Worm (Caenorhabditis elegans) whole organism, L4 larva: ENCODE measurements around the gene shc-3.

Experiments used
- F44E2.7 ChIP-seq: fragments of 200-800 bp; sonication (Bioruptor generic); IDR thresholded peaks from 2 replicates; pipeline ENCODE4 v2.1.2; 2022; ENCODE audit warnings: missing genetic modification characterization, missing compliant biosample characterization
- T20F7.1 ChIP-seq: fragments of 200-800 bp; sonication (Bioruptor generic); optimal IDR thresholded peaks from 2 replicates; lab custom pipeline; 2018; ENCODE audit warnings: mild to moderate bottlenecking, missing genetic modification characterization, missing compliant biosample characterization
- Y105C5A.15 ChIP-seq: fragments of 200-800 bp; sonication (Bioruptor generic); IDR thresholded peaks from 2 replicates; pipeline ENCODE4 v1.3.6; 2022; ENCODE audit warnings: missing genetic modification characterization, missing compliant biosample characterization
- Y48G9A.11 ChIP-seq: fragments of 200-800 bp; sonication (Bioruptor generic); IDR thresholded peaks from 2 replicates; pipeline ENCODE4 v1.3.6; 2022; ENCODE audit warnings: missing genetic modification reagents, missing genetic modification characterization, missing compliant biosample characterization
- Y75B8A.6 ChIP-seq: fragments of 200-800 bp; sonication (Bioruptor generic); IDR thresholded peaks from 2 replicates; pipeline ENCODE4 v1.3.6; 2022; ENCODE audit warnings: missing genetic modification reagents, missing genetic modification characterization, missing compliant biosample characterization
- aly-2 ChIP-seq: sonication (generic microtip); optimal IDR thresholded peaks from 2 replicates; lab custom pipeline; 2018; ENCODE audit warnings: missing biosample characterization, missing genetic modification characterization
- attf-4 ChIP-seq: sonication (generic microtip); optimal IDR thresholded peaks from 3 replicates; lab custom pipeline; 2017; ENCODE audit warnings: missing biosample characterization, missing genetic modification characterization
- ceh-28 ChIP-seq: fragments of 150-350 bp; optimal IDR thresholded peaks from 2 replicates; lab custom pipeline; 2014; ENCODE audit warnings: missing biosample characterization, missing genetic modification reagents, missing genetic modification characterization
- ceh-32 ChIP-seq: sonication (generic microtip); optimal IDR thresholded peaks from 2 replicates; lab custom pipeline; 2016; ENCODE audit warnings: mild to moderate bottlenecking, missing genetic modification characterization, missing compliant biosample characterization; ENCODE audit not compliant: poor library complexity
- ceh-44 ChIP-seq: fragments of 200-800 bp; sonication (Bioruptor generic); IDR thresholded peaks from 2 replicates; pipeline ENCODE4 v1.3.6; 2022; ENCODE audit warnings: missing genetic modification reagents, missing genetic modification characterization, missing compliant biosample characterization
- ceh-62 ChIP-seq: sonication (generic microtip); optimal IDR thresholded peaks from 2 replicates; lab custom pipeline; 2017; ENCODE audit warnings: missing biosample characterization, missing genetic modification characterization
- ceh-82 ChIP-seq: sonication (generic microtip); optimal IDR thresholded peaks from 2 replicates; lab custom pipeline; 2017; ENCODE audit warnings: missing biosample characterization, missing genetic modification characterization
- cey-2 ChIP-seq: sonication (generic microtip); optimal IDR thresholded peaks from 3 replicates; lab custom pipeline; 2017; ENCODE audit warnings: missing genetic modification characterization, mild to moderate bottlenecking, missing compliant biosample characterization, antibody characterized with exemption, borderline replicate concordance; ENCODE audit not compliant: insufficient read depth
- ctbp-1 ChIP-seq: fragments of 200-800 bp; sonication (Bioruptor generic); IDR thresholded peaks from 2 replicates; pipeline ENCODE4 v1.3.6; 2022; ENCODE audit warnings: missing genetic modification reagents, missing genetic modification characterization, missing compliant biosample characterization
- daf-16 ChIP-seq, 3 experiments: sonication (generic microtip); optimal IDR thresholded peaks; 2 replicates each; lab custom pipeline; 2016 to 2017; ENCODE audit warnings: missing genetic modification characterization in 3 of 3, missing genetic modification reagents in 3 of 3, mild to moderate bottlenecking in 2 of 3, missing compliant biosample characterization in 2 of 3, missing biosample characterization in 1 of 3, moderate library complexity in 1 of 3
- daf-19 ChIP-seq: fragments of 200-800 bp; sonication (Bioruptor generic); conservative IDR thresholded peaks from 2 replicates; pipeline ENCODE4 v1.3.6; 2022; ENCODE audit warnings: missing genetic modification characterization, missing compliant biosample characterization
- daf-8 ChIP-seq: fragments of 200-800 bp; sonication (Bioruptor generic); IDR thresholded peaks from 2 replicates; pipeline ENCODE4 v1.3.6; 2022; ENCODE audit warnings: missing genetic modification characterization, missing compliant biosample characterization
- dpl-1 ChIP-seq: fragments of 150-350 bp; optimal IDR thresholded peaks from 2 replicates; lab custom pipeline; 2014; ENCODE audit warnings: missing biosample characterization, missing genetic modification reagents, missing genetic modification characterization
- duxl-1 ChIP-seq: sonication (generic microtip); optimal IDR thresholded peaks from 2 replicates; lab custom pipeline; 2016; ENCODE audit warnings: mild to moderate bottlenecking, missing genetic modification characterization, moderate library complexity, missing compliant biosample characterization; ENCODE audit not compliant: poor library complexity
- dve-1 ChIP-seq: sonication (generic microtip); optimal IDR thresholded peaks from 2 replicates; lab custom pipeline; 2017; ENCODE audit warnings: antibody characterized with exemption, mild to moderate bottlenecking, missing genetic modification characterization, missing compliant biosample characterization; ENCODE audit not compliant: insufficient read depth
- egl-27 ChIP-seq: sonication (generic microtip); optimal IDR thresholded peaks from 3 replicates; lab custom pipeline; 2017; ENCODE audit warnings: missing biosample characterization, missing genetic modification reagents, missing genetic modification characterization
- egl-43 ChIP-seq: fragments of 200-800 bp; sonication (Bioruptor generic); IDR thresholded peaks from 2 replicates; pipeline ENCODE4 v1.3.6; 2022; ENCODE audit warnings: missing genetic modification reagents, missing genetic modification characterization, missing compliant biosample characterization
- lim-7 ChIP-seq: fragments of 200-800 bp; sonication (Bioruptor generic); IDR thresholded peaks from 2 replicates; pipeline ENCODE4 v1.3.6; 2022; ENCODE audit warnings: missing genetic modification characterization, missing compliant biosample characterization
- lin-29 ChIP-seq: fragments of 200-800 bp; sonication (Bioruptor generic); IDR thresholded peaks from 2 replicates; pipeline ENCODE4 v1.3.6; 2022; ENCODE audit warnings: missing genetic modification reagents, missing genetic modification characterization, missing compliant biosample characterization
- madf-5 ChIP-seq, 2 experiments: fragments of 200-800 bp; sonication (Bioruptor generic); IDR thresholded peaks; 2 replicates each; pipeline ENCODE4 v1.3.6; 2022; ENCODE audit warnings: missing compliant biosample characterization in 2 of 2, missing genetic modification characterization in 2 of 2
- mes-2 ChIP-seq: sonication (generic microtip); optimal IDR thresholded peaks from 2 replicates; lab custom pipeline; 2016; ENCODE audit warnings: missing genotype, mild to moderate bottlenecking, missing genetic modification characterization, missing compliant biosample characterization; ENCODE audit not compliant: poor library complexity, severe bottlenecking
- mxl-3 ChIP-seq: fragments of 200-800 bp; sonication (Bioruptor generic); optimal IDR thresholded peaks from 2 replicates; lab custom pipeline; 2018; ENCODE audit warnings: mild to moderate bottlenecking, missing genetic modification characterization, missing compliant biosample characterization
- nhr-102 ChIP-seq: sonication (generic microtip); optimal IDR thresholded peaks from 2 replicates; lab custom pipeline; 2016; ENCODE audit warnings: mild to moderate bottlenecking, missing genetic modification characterization, moderate library complexity, missing compliant biosample characterization
- nhr-111 ChIP-seq: fragments of 200-800 bp; sonication (Bioruptor generic); optimal IDR thresholded peaks from 2 replicates; lab custom pipeline; 2018; ENCODE audit warnings: mild to moderate bottlenecking, missing genetic modification characterization, missing compliant biosample characterization
- nhr-237 ChIP-seq: sonication (generic microtip); optimal IDR thresholded peaks from 2 replicates; lab custom pipeline; 2017; ENCODE audit warnings: missing biosample characterization, missing genetic modification characterization
- nhr-25 ChIP-seq: sonication (generic microtip); optimal IDR thresholded peaks from 2 replicates; lab custom pipeline; 2017; ENCODE audit warnings: missing genetic modification characterization, mild to moderate bottlenecking, missing compliant biosample characterization, antibody characterized with exemption, moderate library complexity, borderline replicate concordance; ENCODE audit not compliant: insufficient read depth
- nhr-41 ChIP-seq: fragments of 200-800 bp; sonication (Bioruptor generic); IDR thresholded peaks from 2 replicates; pipeline ENCODE4 v1.3.6; 2022; ENCODE audit warnings: missing genetic modification reagents, missing genetic modification characterization, missing compliant biosample characterization
- nhr-42 ChIP-seq: fragments of 200-800 bp; sonication (Bioruptor generic); IDR thresholded peaks from 2 replicates; pipeline ENCODE4 v1.3.6; 2022; ENCODE audit warnings: missing genetic modification characterization, missing compliant biosample characterization
- nhr-48 ChIP-seq: sonication (generic microtip); optimal IDR thresholded peaks from 2 replicates; lab custom pipeline; 2016; ENCODE audit warnings: mild to moderate bottlenecking, missing genetic modification characterization, missing compliant biosample characterization
- nhr-76 ChIP-seq: fragments of 150-350 bp; optimal IDR thresholded peaks from 2 replicates; lab custom pipeline; 2014; ENCODE audit warnings: missing biosample characterization, missing genetic modification characterization
- nhr-77 ChIP-seq: fragments of 150-350 bp; optimal IDR thresholded peaks from 2 replicates; lab custom pipeline; 2014; ENCODE audit warnings: missing biosample characterization, missing genetic modification characterization
- rbr-2 ChIP-seq: sonication (generic microtip); optimal IDR thresholded peaks from 2 replicates; lab custom pipeline; 2016; ENCODE audit warnings: missing genotype, missing genetic modification characterization, missing compliant biosample characterization
- saeg-2 ChIP-seq: fragments of 200-800 bp; sonication (Bioruptor generic); IDR thresholded peaks from 2 replicates; pipeline ENCODE4 v1.3.6; 2022; ENCODE audit warnings: missing genetic modification reagents, missing genetic modification characterization, missing compliant biosample characterization
- set-16 ChIP-seq: fragments of 200-800 bp; sonication (Bioruptor generic); IDR thresholded peaks from 2 replicates; pipeline ENCODE4 v1.3.6; 2022; ENCODE audit warnings: missing genetic modification reagents, missing genetic modification characterization, missing compliant biosample characterization
- snpc-1.2 ChIP-seq: fragments of 200-800 bp; sonication (Bioruptor generic); IDR thresholded peaks from 2 replicates; pipeline ENCODE4 v1.3.6; 2022; ENCODE audit warnings: missing genetic modification reagents, missing genetic modification characterization, missing compliant biosample characterization
- spr-1 ChIP-seq: sonication (generic microtip); optimal IDR thresholded peaks from 2 replicates; lab custom pipeline; 2016; ENCODE audit warnings: mild to moderate bottlenecking, missing genetic modification characterization, missing compliant biosample characterization
- spr-3 ChIP-seq: fragments of 200-800 bp; sonication (Bioruptor generic); optimal IDR thresholded peaks from 2 replicates; lab custom pipeline; 2018; ENCODE audit warnings: mild to moderate bottlenecking, missing genetic modification characterization, missing compliant biosample characterization
- tag-97 ChIP-seq: fragments of 200-800 bp; sonication (Bioruptor generic); IDR thresholded peaks from 2 replicates; pipeline ENCODE4 v1.3.6; 2022; ENCODE audit warnings: missing genetic modification characterization, missing compliant biosample characterization
- unc-130 ChIP-seq: sonication (generic microtip); optimal IDR thresholded peaks from 2 replicates; lab custom pipeline; 2016; ENCODE audit warnings: missing genetic modification reagents, missing genetic modification characterization, missing compliant biosample characterization
- unc-39 ChIP-seq: sonication (generic microtip); optimal IDR thresholded peaks from 2 replicates; lab custom pipeline; 2017; ENCODE audit warnings: missing biosample characterization, missing genetic modification characterization
- vab-7 ChIP-seq: fragments of 200-800 bp; sonication (Bioruptor generic); IDR thresholded peaks from 2 replicates; pipeline ENCODE4 v1.3.6; 2022; ENCODE audit warnings: missing genetic modification reagents, missing genetic modification characterization, missing compliant biosample characterization
- zip-2 ChIP-seq: fragments of 150-350 bp; optimal IDR thresholded peaks from 2 replicates; lab custom pipeline; 2014; ENCODE audit warnings: missing biosample characterization, missing genetic modification characterization
- ztf-7 ChIP-seq: fragments of 150-350 bp; optimal IDR thresholded peaks from 2 replicates; lab custom pipeline; 2014; ENCODE audit warnings: missing biosample characterization, missing genetic modification characterization

The shc-3 gene

ce11 chrX:13730209-13730975 is 13.1 kb downstream of the shc-3 start (continued):
- TF ChIP-seq saeg-2 (GFP tag; lab: Robert Waterston, UW), result no peak
- TF ChIP-seq T20F7.1, result no peak
- 0 out of 4 replicates have a peak, but pooled peaks have one; percentile 45 to 80 for TF ChIP-seq madf-5 (GFP tag; IDR thresholded peaks at IDR 0.05; lab: Robert Waterston, UW)
- no peak for TF ChIP-seq zip-2 (tag; lab: Kevin White, UChicago)
- TF ChIP-seq lim-7 (GFP tag; lab: Robert Waterston, UW), result peak; percentile 92
- no peak for TF ChIP-seq ztf-7 (tag; lab: Kevin White, UChicago)
- TF ChIP-seq lin-29, result no peak
- TF ChIP-seq egl-27 (tag; lab: Kevin White, UChicago), result no peak
- peak; percentile 39; the same call in 1 of the 2 replicates for TF ChIP-seq nhr-41 (GFP tag; lab: Robert Waterston, UW)
- peak; percentile 86 for TF ChIP-seq egl-43 (GFP tag; lab: Robert Waterston, UW)
- no peak; the same call in 1 of the 2 replicates for TF ChIP-seq set-16
- TF ChIP-seq cey-2 (tag; lab: Kevin White, UChicago), result no peak
- TF ChIP-seq Y48G9A.11, result peak; percentile 54
- TF ChIP-seq nhr-48 (tag; lab: Kevin White, UChicago), result peak; percentile 7
- peak; percentile 83 for TF ChIP-seq snpc-1.2 (GFP tag; lab: Robert Waterston, UW)
- TF ChIP-seq mxl-3, result no peak
- TF ChIP-seq daf-19 (GFP tag; lab: Robert Waterston, UW), result no peak
- no peak for TF ChIP-seq Y75B8A.6 (GFP tag; lab: Robert Waterston, UW)
- TF ChIP-seq nhr-77 (tag; lab: Kevin White, UChicago), result no peak
- TF ChIP-seq nhr-237, result no peak
- TF ChIP-seq duxl-1 (tag; lab: Kevin White, UChicago), result peak; percentile 87
- no peak for TF ChIP-seq ceh-82 (tag; lab: Kevin White, UChicago)
- no peak for TF ChIP-seq nhr-111 (GFP tag; lab: Kevin White, UChicago)
- TF ChIP-seq ceh-28 (tag; lab: Kevin White, UChicago), result no peak
- TF ChIP-seq vab-7 (GFP tag; lab: Robert Waterston, UW), result peak; percentile 88
- peak; percentile 38 for TF ChIP-seq spr-1
- TF ChIP-seq nhr-42, result peak; percentile 55; the same call in 1 of the 2 replicates
- TF ChIP-seq spr-3 (GFP tag; lab: Kevin White, UChicago), result peak; percentile 2
- TF ChIP-seq daf-8 (GFP tag; lab: Robert Waterston, UW), result no peak
- peak; percentile 69; the same call in 1 of the 2 replicates for TF ChIP-seq ceh-44 (GFP tag; lab: Robert Waterston, UW)
- no peak for TF ChIP-seq ceh-62 (tag; lab: Kevin White, UChicago)
- no peak for TF ChIP-seq aly-2 (tag; lab: Kevin White, UChicago)
- peak; percentile 89 for TF ChIP-seq F44E2.7 (GFP tag; lab: Robert Waterston, UW)
- TF ChIP-seq ctbp-1 (GFP tag; lab: Robert Waterston, UW), result peak; percentile 56
- no peak for TF ChIP-seq unc-39 (tag; lab: Kevin White, UChicago)
- TF ChIP-seq dve-1 (tag; lab: Kevin White, UChicago), result no peak
- TF ChIP-seq Y105C5A.15 (GFP tag; lab: Robert Waterston, UW), result peak; percentile 95
- TF ChIP-seq dpl-1, result no peak
- no peak for TF ChIP-seq ceh-32 (tag; lab: Kevin White, UChicago)
- no peak for TF ChIP-seq attf-4 (tag; lab: Kevin White, UChicago)
- TF ChIP-seq nhr-76, result no peak
- peak; percentile 19 for TF ChIP-seq rbr-2 (tag; lab: Kevin White, UChicago)
- peak; percentile 44 for TF ChIP-seq nhr-25 (tag; lab: Kevin White, UChicago)
- TF ChIP-seq unc-130 (GFP tag; lab: Kevin White, UChicago), result no peak
- TF ChIP-seq daf-16 (GFP tag; optimal IDR thresholded peaks at IDR 0.05; lab: Kevin White, UChicago), result peak; percentile 30 to 82
- TF ChIP-seq daf-16 (tag; optimal IDR thresholded peaks at IDR 0.05; lab: Kevin White, UChicago), result peak; percentile 36
- TF ChIP-seq mes-2 (tag; lab: Kevin White, UChicago), result peak; percentile 73
- peak; percentile 42 for TF ChIP-seq nhr-102
- TF ChIP-seq tag-97 (GFP tag; lab: Robert Waterston, UW), result no peak
